Worm (Caenorhabditis elegans): Measurements from ENCODE around the gene ZK632.9.

- TF ChIP-seq pha-4 (tag; optimal IDR thresholded peaks at IDR 0.05) (no peak), unc-62 (GFP tag; optimal IDR thresholded peaks at IDR 0.05) (no peak), ztf-11 (tag; optimal IDR thresholded peaks at IDR 0.05) (no peak), nfya-1 (tag; optimal IDR thresholded peaks at IDR 0.05; ENCODE audit: insufficient read depth) (peak; percentile 70), nhr-28 (tag; optimal IDR thresholded peaks at IDR 0.05) (no peak)
These were observed 35.6 kb downstream of the ZK632.9 start, which contains the start of gene R10E11.5 for ce11 chrIII:9789607-9790073.

All from whole organism, L3 larva.